Fruit fly (Drosophila melanogaster) whole organism, embryonic: ENCODE data around the gene Phb1.

ENCODE experiments used
- Adf1 ChIP-seq: fragments of 200-800 bp; sonication (Bioruptor generic); IDR thresholded peaks from 2 replicates; pipeline ENCODE4 v1.3.6; 2022; ENCODE audit warnings: missing biosample characterization, missing genetic modification characterization
- Awh ChIP-seq: fragments of 200-800 bp; sonication (Bioruptor generic); IDR thresholded peaks from 2 replicates; pipeline ENCODE4, ENCODE4 v1.3.6; 2022; ENCODE audit warnings: missing biosample characterization, missing genetic modification characterization
- Bgb ChIP-seq: fragments of 200-800 bp; sonication (Bioruptor generic); IDR thresholded peaks from 2 replicates; pipeline ENCODE4 v1.3.6; 2022; ENCODE audit warnings: missing biosample characterization, missing genetic modification characterization; ENCODE audit not compliant: partially characterized antibody
- CG12744 ChIP-seq: fragments of 200-800 bp; sonication (Bioruptor generic); optimal IDR thresholded peaks from 2 replicates; lab custom pipeline; 2016; ENCODE audit warnings: missing biosample characterization, missing genetic modification characterization
- CG13894 ChIP-seq: fragments of 200-800 bp; sonication (Bioruptor generic); optimal IDR thresholded peaks from 3 replicates; lab custom pipeline; 2018; ENCODE audit warnings: missing biosample characterization, mild to moderate bottlenecking, missing genetic modification characterization, moderate library complexity
- CG14860 ChIP-seq: fragments of 200-800 bp; sonication (Bioruptor generic); IDR thresholded peaks from 3 replicates; pipeline ENCODE4 v1.3.6; 2022; ENCODE audit warnings: missing biosample characterization, missing genetic modification characterization; ENCODE audit not compliant: partially characterized antibody
- CG15269 ChIP-seq: fragments of 200-800 bp; sonication (Bioruptor generic); optimal IDR thresholded peaks from 2 replicates; lab custom pipeline; 2018; ENCODE audit warnings: missing biosample characterization, mild to moderate bottlenecking, missing genetic modification characterization, moderate library complexity
- CG15601 ChIP-seq: fragments of 200-800 bp; sonication (Bioruptor generic); optimal IDR thresholded peaks from 3 replicates; lab custom pipeline; 2019; ENCODE audit warnings: missing biosample characterization, mild to moderate bottlenecking, missing genetic modification characterization, moderate library complexity
- CG2199 ChIP-seq: fragments of 200-800 bp; sonication (Bioruptor generic); IDR thresholded peaks from 3 replicates; pipeline ENCODE4 v1.3.6; 2022; ENCODE audit warnings: missing biosample characterization, missing genetic modification characterization
- CG32532 ChIP-seq: fragments of 200-800 bp; sonication (Bioruptor generic); IDR thresholded peaks from 2 replicates; pipeline ENCODE4 v1.3.6; 2022; ENCODE audit warnings: missing biosample characterization, missing genetic modification characterization
- CG6254 ChIP-seq: fragments of 200-800 bp; sonication (Bioruptor generic); optimal IDR thresholded peaks from 3 replicates; lab custom pipeline; 2017; ENCODE audit warnings: mild to moderate bottlenecking, missing biosample characterization, missing genetic modification reagents, missing genetic modification characterization
- CG6791 ChIP-seq: fragments of 200-800 bp; sonication (Bioruptor generic); IDR thresholded peaks from 3 replicates; pipeline ENCODE4 v1.3.6; 2022; ENCODE audit warnings: missing biosample characterization, missing genetic modification characterization; ENCODE audit not compliant: partially characterized antibody
- CG9932 ChIP-seq: fragments of 200-800 bp; sonication (Bioruptor generic); IDR thresholded peaks from 2 replicates; pipeline ENCODE4 v1.3.6; 2022; ENCODE audit warnings: missing biosample characterization, missing genetic modification characterization
- D19B ChIP-seq: fragments of 200-800 bp; sonication (Bioruptor generic); optimal IDR thresholded peaks from 2 replicates; lab custom pipeline; 2017; ENCODE audit warnings: missing biosample characterization, mild to moderate bottlenecking, missing genetic modification characterization
- Deaf1 ChIP-seq: fragments of 200-800 bp; optimal IDR thresholded peaks from 3 replicates; lab custom pipeline; 2019; ENCODE audit warnings: missing biosample characterization, mild to moderate bottlenecking, missing genetic modification characterization, moderate library complexity
- Dip2 ChIP-seq: fragments of 200-800 bp; sonication (Bioruptor generic); IDR thresholded peaks from 2 replicates; pipeline ENCODE4 v1.3.6; 2022; ENCODE audit warnings: missing biosample characterization, missing genetic modification characterization
- GATAe ChIP-seq: fragments of 200-800 bp; sonication (Bioruptor generic); conservative IDR thresholded peaks from 2 replicates; pipeline ENCODE4 v1.3.6; 2022; ENCODE audit warnings: missing biosample characterization, missing genetic modification characterization
- Hey ChIP-seq: fragments of 200-800 bp; sonication (Bioruptor generic); optimal IDR thresholded peaks from 3 replicates; lab custom pipeline; 2018; ENCODE audit warnings: missing biosample characterization, mild to moderate bottlenecking, missing genetic modification characterization
- Hr78 ChIP-seq, 2 experiments: fragments of 200-800 bp in 1 of 2; fragments of >200 bp in 1 of 2; sonication (Bioruptor generic) in 1 of 2; optimal IDR thresholded peaks; 2 replicates each; lab custom pipeline; 2017 to 2019; ENCODE audit warnings: missing biosample characterization in 2 of 2, missing genetic modification characterization in 2 of 2, mild to moderate bottlenecking in 1 of 2, moderate library complexity in 1 of 2
- Lhr ChIP-seq: fragments of 200-800 bp; sonication (Bioruptor generic); optimal IDR thresholded peaks from 3 replicates; lab custom pipeline; 2017; ENCODE audit warnings: mild to moderate bottlenecking, missing biosample characterization, missing genetic modification reagents, missing genetic modification characterization
- Lim3 ChIP-seq: fragments of 200-800 bp; sonication (Bioruptor generic); IDR thresholded peaks from 2 replicates; pipeline ENCODE4 v1.3.6; 2022; ENCODE audit warnings: missing biosample characterization, missing genetic modification characterization
- Myb ChIP-seq: fragments of 200-800 bp; sonication (Bioruptor generic); optimal IDR thresholded peaks from 2 replicates; lab custom pipeline; 2016; ENCODE audit warnings: missing biosample characterization, missing genetic modification characterization
- NC2β ChIP-seq: fragments of 200-800 bp; sonication (Bioruptor generic); optimal IDR thresholded peaks from 2 replicates; lab custom pipeline; 2016; ENCODE audit warnings: missing biosample characterization, missing genetic modification characterization
- Nf-YC ChIP-seq: fragments of 200-800 bp; optimal IDR thresholded peaks from 3 replicates; lab custom pipeline; 2019; ENCODE audit warnings: missing biosample characterization, mild to moderate bottlenecking, missing genetic modification characterization, moderate library complexity
- Poxn ChIP-seq: fragments of 200-800 bp; sonication (Bioruptor generic); IDR thresholded peaks from 2 replicates; pipeline ENCODE4 v1.3.6; 2022; ENCODE audit warnings: missing biosample characterization, missing genetic modification characterization
- abd-A ChIP-seq: fragments of 200-800 bp; sonication (Bioruptor generic); optimal IDR thresholded peaks from 3 replicates; lab custom pipeline; 2019; ENCODE audit warnings: missing biosample characterization, mild to moderate bottlenecking, missing genetic modification characterization, moderate library complexity
- bowl ChIP-seq: fragments of 200-800 bp; sonication (Bioruptor generic); IDR thresholded peaks from 2 replicates; pipeline ENCODE4 v1.3.6; 2022; ENCODE audit warnings: missing biosample characterization, missing genetic modification characterization
- chinmo ChIP-seq: fragments of 200-800 bp; sonication (Bioruptor generic); IDR thresholded peaks from 4 replicates; pipeline ENCODE4 v1.3.6; 2022; ENCODE audit warnings: missing biosample characterization, missing genetic modification characterization; ENCODE audit not compliant: partially characterized antibody
- ci ChIP-seq: fragments of 200-800 bp; sonication (Bioruptor generic); IDR thresholded peaks from 3 replicates; pipeline ENCODE4 v1.3.6; 2022; ENCODE audit warnings: missing biosample characterization, missing genetic modification characterization
- crol ChIP-seq: fragments of 200-800 bp; sonication (Bioruptor generic); IDR thresholded peaks from 2 replicates; pipeline ENCODE4 v1.3.6; 2022; ENCODE audit warnings: missing biosample characterization, missing genetic modification characterization
- cwo ChIP-seq: fragments of 200-800 bp; sonication (Bioruptor generic); optimal IDR thresholded peaks from 3 replicates; lab custom pipeline; 2017; ENCODE audit warnings: missing biosample characterization, missing genetic modification characterization, mild to moderate bottlenecking, moderate library complexity, missing genetic modification reagents
- ewg ChIP-seq: fragments of 200-800 bp; sonication (Bioruptor generic); optimal IDR thresholded peaks from 3 replicates; lab custom pipeline; 2017; ENCODE audit warnings: mild to moderate bottlenecking, missing biosample characterization, missing genetic modification reagents, missing genetic modification characterization
- ftz-f1 ChIP-seq: fragments of 200-800 bp; sonication (Bioruptor generic); optimal IDR thresholded peaks from 2 replicates; lab custom pipeline; 2016; ENCODE audit warnings: missing biosample characterization, missing genetic modification characterization
- grn ChIP-seq: fragments of 200-800 bp; sonication (Bioruptor generic); optimal IDR thresholded peaks from 3 replicates; lab custom pipeline; 2017; ENCODE audit warnings: missing biosample characterization, missing genetic modification characterization
- her ChIP-seq: fragments of 200-800 bp; sonication (Bioruptor generic); optimal IDR thresholded peaks from 2 replicates; lab custom pipeline; 2016; ENCODE audit warnings: missing biosample characterization, missing genetic modification characterization
- kni ChIP-seq: fragments of 200-800 bp; sonication (Bioruptor generic); optimal IDR thresholded peaks from 3 replicates; lab custom pipeline; 2017; ENCODE audit warnings: mild to moderate bottlenecking, missing biosample characterization, missing genetic modification reagents, missing genetic modification characterization
- lab ChIP-seq: fragments of 200-800 bp; sonication (Bioruptor generic); optimal IDR thresholded peaks from 3 replicates; lab custom pipeline; 2017; ENCODE audit warnings: missing biosample characterization, missing genetic modification characterization, mild to moderate bottlenecking, moderate library complexity, missing genetic modification reagents
- onecut ChIP-seq: fragments of 200-800 bp; sonication (Bioruptor generic); IDR thresholded peaks from 2 replicates; pipeline ENCODE4 v1.3.6; 2022; ENCODE audit warnings: missing biosample characterization, missing genetic modification characterization
- otp ChIP-seq: fragments of 200-800 bp; sonication (Bioruptor generic); IDR thresholded peaks from 3 replicates; pipeline ENCODE4, ENCODE4 v1.3.6; 2022; ENCODE audit warnings: missing biosample characterization, missing genetic modification characterization
- pan ChIP-seq, 4 experiments: fragments of >200 bp in 3 of 4; fragments of 200-800 bp in 1 of 4; sonication (Bioruptor generic) in 1 of 4; optimal IDR thresholded peaks in 3 of 4; IDR thresholded peaks in 1 of 4; 2 replicates each; pipeline versions ENCODE4 v1.3.6 to Lab custom; 2017 to 2022; ENCODE audit warnings: missing biosample characterization in 2 of 4, missing genetic modification characterization in 2 of 4, mixed read lengths in 1 of 4
- phol ChIP-seq: fragments of 200-800 bp; sonication (Bioruptor generic); optimal IDR thresholded peaks from 3 replicates; lab custom pipeline; 2018; ENCODE audit warnings: missing biosample characterization, mild to moderate bottlenecking, missing genetic modification characterization, moderate library complexity
- scrt ChIP-seq: fragments of 200-800 bp; sonication (Bioruptor generic); optimal IDR thresholded peaks from 2 replicates; lab custom pipeline; 2018; ENCODE audit warnings: missing biosample characterization, mild to moderate bottlenecking, missing genetic modification characterization, moderate library complexity
- seq ChIP-seq: fragments of 200-800 bp; sonication (Bioruptor generic); IDR thresholded peaks from 2 replicates; pipeline ENCODE4 v1.3.6; 2022; ENCODE audit warnings: missing biosample characterization, missing genetic modification characterization
- sug ChIP-seq: fragments of 200-800 bp; optimal IDR thresholded peaks from 2 replicates; lab custom pipeline; 2019; ENCODE audit warnings: missing biosample characterization, mild to moderate bottlenecking, missing genetic modification characterization, moderate library complexity
- tll ChIP-seq, 2 experiments: fragments of 200-800 bp in 1 of 2; fragments of >200 bp in 1 of 2; sonication (Bioruptor generic) in 1 of 2; optimal IDR thresholded peaks; 2 replicates each; lab custom pipeline; 2017 to 2019; ENCODE audit warnings: missing biosample characterization in 2 of 2, missing genetic modification characterization in 2 of 2, mild to moderate bottlenecking in 1 of 2, moderate library complexity in 1 of 2
- vnd ChIP-seq: fragments of 200-800 bp; sonication (Bioruptor generic); IDR thresholded peaks from 3 replicates; pipeline ENCODE4 v1.3.6; 2022; ENCODE audit warnings: missing biosample characterization, missing genetic modification characterization; ENCODE audit not compliant: partially characterized antibody
- zen2 ChIP-seq: fragments of 200-800 bp; sonication (Bioruptor generic); IDR thresholded peaks from 3 replicates; pipeline ENCODE4 v1.3.6; 2022; ENCODE audit warnings: missing biosample characterization, missing genetic modification characterization; ENCODE audit not compliant: partially characterized antibody

The Phb1 gene

DNA sequence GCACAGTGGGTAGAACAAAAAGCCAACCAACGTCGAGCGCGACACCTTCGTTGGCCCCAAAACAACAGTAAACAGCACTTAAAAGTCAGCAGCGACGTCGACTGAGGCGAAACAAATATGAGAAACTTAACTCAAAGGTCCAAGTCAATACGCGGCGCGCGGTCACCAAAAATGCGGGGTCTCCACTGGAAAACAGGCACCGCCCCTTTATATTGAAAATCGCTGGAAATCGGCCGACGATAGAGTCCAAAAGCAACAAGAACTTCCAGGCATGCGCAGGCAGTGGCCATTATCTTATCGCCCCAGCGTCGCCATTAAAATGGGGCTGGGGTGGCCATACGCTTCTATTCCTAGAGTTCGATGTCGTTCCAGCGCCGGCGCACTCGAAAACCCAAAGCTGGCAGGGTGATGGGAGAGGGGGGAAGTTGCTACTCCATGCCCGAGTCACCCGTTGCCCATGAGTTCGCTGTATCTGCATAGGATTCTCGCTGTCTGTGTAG is 15.2 kb downstream of the Phb1 start, which contains the start of gene Lim3:
Lim3 (minus strand) TSS at position 51 of the 500 bp plus-strand sequence.
- peak; percentile 11; the same call in 1 of the 2 replicates for TF ChIP-seq onecut (GFP tag; lab: Robert Waterston, UW)
- TF ChIP-seq Hey (tag; lab: Kevin White, UChicago), result peak; percentile 88
- TF ChIP-seq CG14860, result no peak
- no peak for TF ChIP-seq her (GFP tag; lab: Kevin White, UChicago)
- 0 out of 4 replicates have a peak, but pooled peaks have one; percentile 66 for TF ChIP-seq chinmo (GFP tag; lab: Robert Waterston, UW)
- peak; percentile 8 for TF ChIP-seq sug (tag; lab: Kevin White, UChicago)
- peak; percentile 97 for TF ChIP-seq ewg (GFP tag; lab: Kevin White, UChicago)
- peak; percentile 3 for TF ChIP-seq ftz-f1 (GFP tag; lab: Kevin White, UChicago)
- no peak for TF ChIP-seq CG15269 (tag; lab: Kevin White, UChicago)
- peak; percentile 20; the same call in 1 of the 2 replicates for TF ChIP-seq bowl (GFP tag; lab: Robert Waterston, UW)
- 0 out of 3 replicates have a peak, but pooled peaks have one; percentile 41 for TF ChIP-seq CG2199 (GFP tag; lab: Robert Waterston, UW)
- peak; percentile 32; the same call in 1 of the 3 replicates for TF ChIP-seq zen2
- no peak for TF ChIP-seq Dip2
- no peak for TF ChIP-seq kni (GFP tag; lab: Kevin White, UChicago)
- TF ChIP-seq CG6254 (GFP tag; lab: Kevin White, UChicago), result peak; percentile 99
- 0 out of 3 replicates have a peak, but pooled peaks have one; percentile 5 for TF ChIP-seq CG6791 (GFP tag; lab: Robert Waterston, UW)
- TF ChIP-seq CG15601 (tag; lab: Kevin White, UChicago), result no peak
- TF ChIP-seq CG13894 (tag; lab: Kevin White, UChicago), result peak; percentile 66
- TF ChIP-seq abd-A, result peak; percentile 67
- peak; percentile 92 for TF ChIP-seq Nf-YC
- TF ChIP-seq D19B (GFP tag; lab: Kevin White, UChicago), result no peak
- peak; percentile 34 for TF ChIP-seq lab (GFP tag; lab: Kevin White, UChicago)
- TF ChIP-seq Poxn (GFP tag; lab: Robert Waterston, UW), result no peak
- peak; percentile 58 for TF ChIP-seq Deaf1 (tag; lab: Kevin White, UChicago)
- peak; percentile 66; the same call in 1 of the 3 replicates for TF ChIP-seq ci
- TF ChIP-seq Awh (GFP tag; lab: Robert Waterston, UW), result no peak
- TF ChIP-seq tll (GFP tag; optimal IDR thresholded peaks at IDR 0.05; lab: Kevin White, UChicago), result no peak
- no peak for TF ChIP-seq pan (optimal IDR thresholded peaks at IDR 0.05; lab: Kevin White, UChicago)
- peak in 1 of 2 experiments; percentile 9 for TF ChIP-seq pan (GFP tag; optimal IDR thresholded peaks at IDR 0.05 in 1 of 2, IDR thresholded peaks at IDR 0.05 in 1 of 2)
- no peak for TF ChIP-seq scrt
- TF ChIP-seq grn (GFP tag; lab: Kevin White, UChicago), result peak; percentile 12
- peak; percentile 17 for TF ChIP-seq phol
- 0 out of 2 replicates have a peak, but pooled peaks have one; percentile 14 for TF ChIP-seq CG32532 (GFP tag; lab: Robert Waterston, UW)
- peak; percentile 86 for TF ChIP-seq GATAe
- TF ChIP-seq NC2β (GFP tag; lab: Kevin White, UChicago), result no peak
- peak; percentile 45; the same call in 1 of the 2 replicates for TF ChIP-seq seq (GFP tag; lab: Robert Waterston, UW)
- TF ChIP-seq CG9932, result peak; percentile 17; the same call in 1 of the 2 replicates
- no peak for TF ChIP-seq Myb
- peak; percentile 25; the same call in 1 of the 2 replicates for TF ChIP-seq Bgb (GFP tag; lab: Robert Waterston, UW)
- TF ChIP-seq Hr78 (GFP tag; optimal IDR thresholded peaks at IDR 0.05; lab: Kevin White, UChicago), result no peak
- no peak for TF ChIP-seq otp
- no peak for TF ChIP-seq cwo
- TF ChIP-seq Adf1 (GFP tag; lab: Robert Waterston, UW), result peak; percentile 68
- TF ChIP-seq vnd (GFP tag; lab: Robert Waterston, UW), result 0 out of 3 replicates have a peak, but pooled peaks have one; percentile 34
- peak; percentile 95 for TF ChIP-seq crol (GFP tag; lab: Robert Waterston, UW)
- TF ChIP-seq Lhr, result no peak
- no peak for TF ChIP-seq CG12744 (GFP tag; lab: Kevin White, UChicago)
- TF ChIP-seq Lim3 (GFP tag; lab: Robert Waterston, UW), result 0 out of 2 replicates have a peak, but pooled peaks have one; percentile 14
